Worm (Caenorhabditis elegans) whole organism, L3 larva: ENCODE data around the gene pqn-94.
"Not testable (repeated sequence)": the region's sequence is repeated elsewhere in the genome, so short reads cannot be mapped to it uniquely, and the experiment has no call there.

Experiments used
- R02D3.7 ChIP-seq: fragments of 150-350 bp; optimal IDR thresholded peaks from 2 replicates; lab custom pipeline; 2014; ENCODE audit warnings: missing biosample characterization, missing genetic modification characterization
- elt-2 ChIP-seq: sonication (generic microtip); optimal IDR thresholded peaks from 2 replicates; lab custom pipeline; 2016; ENCODE audit warnings: missing genetic modification reagents, mild to moderate bottlenecking, missing genetic modification characterization, missing compliant biosample characterization
- lin-39 ChIP-seq: fragments of 150-350 bp; optimal IDR thresholded peaks from 2 replicates; lab custom pipeline; 2018; ENCODE audit warnings: missing biosample characterization, missing genetic modification reagents, missing genetic modification characterization
- nhr-43 ChIP-seq: sonication (generic microtip); optimal IDR thresholded peaks from 2 replicates; lab custom pipeline; 2016; ENCODE audit warnings: mild to moderate bottlenecking, missing genetic modification characterization, missing compliant biosample characterization; ENCODE audit not compliant: poor library complexity, severe bottlenecking
- snpc-4 ChIP-seq: fragments of 150-350 bp; optimal IDR thresholded peaks from 2 replicates; lab custom pipeline; 2014; ENCODE audit warnings: missing biosample characterization, missing genetic modification characterization
- zag-1 ChIP-seq: fragments of 150-350 bp; optimal IDR thresholded peaks from 2 replicates; lab custom pipeline; 2014; ENCODE audit warnings: missing biosample characterization, missing genetic modification characterization

- not testable (repeated sequence) for TF ChIP-seq zag-1; R02D3.7 (tag; lab: Kevin White, UChicago); snpc-4; nhr-43 (tag; lab: Kevin White, UChicago); elt-2; lin-39 (tag; lab: Kevin White, UChicago)
Measured at ce11 chrV:20303288-20303687, 23.6 kb upstream of the pqn-94 start, which contains the start of gene ZC15.3.
